Worm (Caenorhabditis elegans): ENCODE data around the gene pzf-1.

ce11 chrV:15974836-15975235 lies 46.6 kb upstream of the pzf-1 start, which contains the start of gene sru-22:
- TF ChIP-seq mab-9 (GFP tag; IDR thresholded peaks at IDR 0.05) (no peak), unc-62 (GFP tag; optimal IDR thresholded peaks at IDR 0.05) (no peak), lsy-2 (tag; optimal IDR thresholded peaks at IDR 0.05) (no peak), zag-1 (tag; optimal IDR thresholded peaks at IDR 0.05) (no peak), aly-2 (tag; optimal IDR thresholded peaks at IDR 0.05) (no peak), ztf-11 (tag; optimal IDR thresholded peaks at IDR 0.05) (no peak), nhr-19 (GFP tag; conservative IDR thresholded peaks at IDR 0.05) (no peak)
